Worm (Caenorhabditis elegans) whole organism, L4 larva: ENCODE results near the gene C06A1.7.

Experiments used
- F10B5.3 ChIP-seq: sonication (generic microtip); optimal IDR thresholded peaks from 2 replicates; lab custom pipeline; 2016; ENCODE audit warnings: mild to moderate bottlenecking, missing genetic modification characterization, missing compliant biosample characterization
- F26F4.8 ChIP-seq: fragments of 200-800 bp; sonication (Bioruptor generic); conservative IDR thresholded peaks from 2 replicates; pipeline ENCODE4 v1.3.6; 2022; ENCODE audit warnings: missing genetic modification characterization, missing compliant biosample characterization
- F37D6.2 ChIP-seq: sonication (generic microtip); optimal IDR thresholded peaks from 2 replicates; lab custom pipeline; 2016; ENCODE audit warnings: mild to moderate bottlenecking, missing genetic modification characterization, missing compliant biosample characterization
- R02D3.7 ChIP-seq: fragments of 150-350 bp; sonication (generic microtip); optimal IDR thresholded peaks from 3 replicates; lab custom pipeline; 2014; ENCODE audit warnings: missing biosample characterization, missing genetic modification characterization
- T20F7.1 ChIP-seq: fragments of 200-800 bp; sonication (Bioruptor generic); optimal IDR thresholded peaks from 2 replicates; lab custom pipeline; 2018; ENCODE audit warnings: mild to moderate bottlenecking, missing genetic modification characterization, missing compliant biosample characterization
- T26A8.4 ChIP-seq: fragments of 200-800 bp; sonication (Bioruptor generic); IDR thresholded peaks from 2 replicates; pipeline ENCODE4 v1.3.6; 2022; ENCODE audit warnings: missing genetic modification characterization, missing compliant biosample characterization
- Y48G9A.11 ChIP-seq: fragments of 200-800 bp; sonication (Bioruptor generic); IDR thresholded peaks from 2 replicates; pipeline ENCODE4 v1.3.6; 2022; ENCODE audit warnings: missing genetic modification reagents, missing genetic modification characterization, missing compliant biosample characterization
- Y5F2A.4 ChIP-seq: fragments of 200-800 bp; sonication (Bioruptor generic); optimal IDR thresholded peaks from 2 replicates; lab custom pipeline; 2018; ENCODE audit warnings: mild to moderate bottlenecking, missing genetic modification characterization, missing compliant biosample characterization
- Y75B8A.6 ChIP-seq: fragments of 200-800 bp; sonication (Bioruptor generic); IDR thresholded peaks from 2 replicates; pipeline ENCODE4 v1.3.6; 2022; ENCODE audit warnings: missing genetic modification reagents, missing genetic modification characterization, missing compliant biosample characterization
- aha-1 ChIP-seq: fragments of 150-350 bp; peaks from one replicate; lab custom pipeline; 2014; ENCODE audit warnings: missing biosample characterization, missing genetic modification characterization
- ama-1 ChIP-seq: fragments of 150-350 bp; optimal IDR thresholded peaks from 2 replicates; lab custom pipeline; 2014; ENCODE audit warnings: inconsistent platforms, mixed read lengths
- arid-1 ChIP-seq: fragments of 200-800 bp; sonication (Bioruptor generic); conservative IDR thresholded peaks from 2 replicates; pipeline ENCODE4 v1.3.6; 2022; ENCODE audit warnings: missing genetic modification reagents, missing genetic modification characterization, missing compliant biosample characterization
- ceh-44 ChIP-seq: fragments of 200-800 bp; sonication (Bioruptor generic); IDR thresholded peaks from 2 replicates; pipeline ENCODE4 v1.3.6; 2022; ENCODE audit warnings: missing genetic modification reagents, missing genetic modification characterization, missing compliant biosample characterization
- ceh-82 ChIP-seq: sonication (generic microtip); optimal IDR thresholded peaks from 2 replicates; lab custom pipeline; 2017; ENCODE audit warnings: missing biosample characterization, missing genetic modification characterization
- daf-16 ChIP-seq, 3 experiments: sonication (generic microtip); optimal IDR thresholded peaks; 2 replicates each; lab custom pipeline; 2016 to 2017; ENCODE audit warnings: missing genetic modification characterization in 3 of 3, missing genetic modification reagents in 3 of 3, mild to moderate bottlenecking in 2 of 3, missing compliant biosample characterization in 2 of 3, missing biosample characterization in 1 of 3, moderate library complexity in 1 of 3
- dmd-8 ChIP-seq: fragments of 200-800 bp; sonication (Bioruptor generic); IDR thresholded peaks from 2 replicates; pipeline ENCODE4 v1.3.6; 2022; ENCODE audit warnings: missing genetic modification characterization, missing compliant biosample characterization
- dmd-9 ChIP-seq: fragments of 200-800 bp; sonication (Bioruptor generic); IDR thresholded peaks from 2 replicates; pipeline ENCODE4 v1.3.6; 2022; ENCODE audit warnings: missing genetic modification reagents, missing genetic modification characterization, missing compliant biosample characterization
- dpl-1 ChIP-seq: fragments of 150-350 bp; optimal IDR thresholded peaks from 2 replicates; lab custom pipeline; 2014; ENCODE audit warnings: missing biosample characterization, missing genetic modification reagents, missing genetic modification characterization
- egl-27 ChIP-seq: sonication (generic microtip); optimal IDR thresholded peaks from 3 replicates; lab custom pipeline; 2017; ENCODE audit warnings: missing biosample characterization, missing genetic modification reagents, missing genetic modification characterization
- egl-43 ChIP-seq: fragments of 200-800 bp; sonication (Bioruptor generic); IDR thresholded peaks from 2 replicates; pipeline ENCODE4 v1.3.6; 2022; ENCODE audit warnings: missing genetic modification reagents, missing genetic modification characterization, missing compliant biosample characterization
- hlh-30 ChIP-seq: sonication (generic microtip); optimal IDR thresholded peaks from 2 replicates; lab custom pipeline; 2017; ENCODE audit warnings: antibody characterized with exemption, mild to moderate bottlenecking, missing genetic modification characterization, missing compliant biosample characterization; ENCODE audit not compliant: insufficient read depth
- lim-7 ChIP-seq: fragments of 200-800 bp; sonication (Bioruptor generic); IDR thresholded peaks from 2 replicates; pipeline ENCODE4 v1.3.6; 2022; ENCODE audit warnings: missing genetic modification characterization, missing compliant biosample characterization
- lin-1 ChIP-seq: fragments of 200-800 bp; sonication (Bioruptor generic); IDR thresholded peaks from 2 replicates; pipeline ENCODE4 v1.3.6; 2022; ENCODE audit warnings: missing genetic modification reagents, missing genetic modification characterization, missing compliant biosample characterization
- lin-13 ChIP-seq: fragments of 150-350 bp; optimal IDR thresholded peaks from 2 replicates; lab custom pipeline; 2014; ENCODE audit warnings: missing biosample characterization, missing genetic modification reagents, missing genetic modification characterization
- lsy-2 ChIP-seq, 2 experiments: fragments of 150-350 bp in 1 of 2; sonication (generic microtip) in 1 of 2; optimal IDR thresholded peaks; 2 replicates each; lab custom pipeline; 2014 to 2017; ENCODE audit warnings: missing biosample characterization in 2 of 2, missing genetic modification characterization in 2 of 2
- madf-5 ChIP-seq, 2 experiments: fragments of 200-800 bp; sonication (Bioruptor generic); IDR thresholded peaks; 2 replicates each; pipeline ENCODE4 v1.3.6; 2022; ENCODE audit warnings: missing compliant biosample characterization in 2 of 2, missing genetic modification characterization in 2 of 2
- mdt-29 ChIP-seq: fragments of 200-800 bp; sonication (Bioruptor generic); IDR thresholded peaks from 2 replicates; pipeline ENCODE4 v1.3.6; 2022; ENCODE audit warnings: missing genetic modification reagents, missing genetic modification characterization, missing compliant biosample characterization
- mep-1 ChIP-seq: fragments of 150-350 bp; sonication (generic microtip); optimal IDR thresholded peaks from 3 replicates; lab custom pipeline; 2014; ENCODE audit warnings: missing biosample characterization, missing genetic modification characterization
- mes-2 ChIP-seq: sonication (generic microtip); optimal IDR thresholded peaks from 2 replicates; lab custom pipeline; 2016; ENCODE audit warnings: missing genotype, mild to moderate bottlenecking, missing genetic modification characterization, missing compliant biosample characterization; ENCODE audit not compliant: poor library complexity, severe bottlenecking
- mxl-3 ChIP-seq: fragments of 200-800 bp; sonication (Bioruptor generic); optimal IDR thresholded peaks from 2 replicates; lab custom pipeline; 2018; ENCODE audit warnings: mild to moderate bottlenecking, missing genetic modification characterization, missing compliant biosample characterization
- nhr-10 ChIP-seq: fragments of 150-350 bp; optimal IDR thresholded peaks from 2 replicates; lab custom pipeline; 2014; ENCODE audit warnings: missing biosample characterization, missing genetic modification characterization
- nhr-11 ChIP-seq: fragments of 150-350 bp; optimal IDR thresholded peaks from 2 replicates; lab custom pipeline; 2014; ENCODE audit warnings: missing biosample characterization, missing genetic modification characterization
- nhr-111 ChIP-seq: fragments of 200-800 bp; sonication (Bioruptor generic); optimal IDR thresholded peaks from 2 replicates; lab custom pipeline; 2018; ENCODE audit warnings: mild to moderate bottlenecking, missing genetic modification characterization, missing compliant biosample characterization
- nhr-25 ChIP-seq: sonication (generic microtip); optimal IDR thresholded peaks from 2 replicates; lab custom pipeline; 2017; ENCODE audit warnings: missing genetic modification characterization, mild to moderate bottlenecking, missing compliant biosample characterization, antibody characterized with exemption, moderate library complexity, borderline replicate concordance; ENCODE audit not compliant: insufficient read depth
- nhr-77 ChIP-seq: fragments of 150-350 bp; optimal IDR thresholded peaks from 2 replicates; lab custom pipeline; 2014; ENCODE audit warnings: missing biosample characterization, missing genetic modification characterization
- php-3 ChIP-seq: fragments of 200-800 bp; sonication (Bioruptor generic); IDR thresholded peaks from 2 replicates; pipeline ENCODE4 v1.3.6; 2022; ENCODE audit warnings: missing genetic modification reagents, missing genetic modification characterization, missing compliant biosample characterization
- saeg-2 ChIP-seq: fragments of 200-800 bp; sonication (Bioruptor generic); IDR thresholded peaks from 2 replicates; pipeline ENCODE4 v1.3.6; 2022; ENCODE audit warnings: missing genetic modification reagents, missing genetic modification characterization, missing compliant biosample characterization
- set-16 ChIP-seq: fragments of 200-800 bp; sonication (Bioruptor generic); IDR thresholded peaks from 2 replicates; pipeline ENCODE4 v1.3.6; 2022; ENCODE audit warnings: missing genetic modification reagents, missing genetic modification characterization, missing compliant biosample characterization
- snpc-1.2 ChIP-seq: fragments of 200-800 bp; sonication (Bioruptor generic); IDR thresholded peaks from 2 replicates; pipeline ENCODE4 v1.3.6; 2022; ENCODE audit warnings: missing genetic modification reagents, missing genetic modification characterization, missing compliant biosample characterization
- spr-3 ChIP-seq: fragments of 200-800 bp; sonication (Bioruptor generic); optimal IDR thresholded peaks from 2 replicates; lab custom pipeline; 2018; ENCODE audit warnings: mild to moderate bottlenecking, missing genetic modification characterization, missing compliant biosample characterization
- tra-1 ChIP-seq: fragments of 200-800 bp; sonication (Bioruptor generic); IDR thresholded peaks from 2 replicates; pipeline ENCODE4 v1.3.6; 2022; ENCODE audit warnings: missing genetic modification reagents, missing genetic modification characterization, missing compliant biosample characterization
- unc-62 ChIP-seq, 3 experiments: fragments of 150-350 bp in 1 of 3; sonication (generic microtip); optimal IDR thresholded peaks in 2 of 3; peaks in 1 of 3; 1 replicate in 1 of 3; 2 replicates in 2 of 3; lab custom pipeline; 2014 to 2017; ENCODE audit warnings: missing biosample characterization in 3 of 3, missing genetic modification characterization in 3 of 3, missing genetic modification reagents in 3 of 3, missing genotype in 1 of 3
- vab-7 ChIP-seq: fragments of 200-800 bp; sonication (Bioruptor generic); IDR thresholded peaks from 2 replicates; pipeline ENCODE4 v1.3.6; 2022; ENCODE audit warnings: missing genetic modification reagents, missing genetic modification characterization, missing compliant biosample characterization
- zag-1 ChIP-seq: fragments of 150-350 bp; optimal IDR thresholded peaks from 2 replicates; lab custom pipeline; 2014; ENCODE audit warnings: missing biosample characterization, missing genetic modification characterization
- zfp-3 ChIP-seq: fragments of 200-800 bp; sonication (Bioruptor generic); conservative IDR thresholded peaks from 2 replicates; pipeline ENCODE4 v1.3.6; 2022; ENCODE audit warnings: missing genetic modification reagents, missing genetic modification characterization, missing compliant biosample characterization
- ztf-7 ChIP-seq: fragments of 150-350 bp; optimal IDR thresholded peaks from 2 replicates; lab custom pipeline; 2014; ENCODE audit warnings: missing biosample characterization, missing genetic modification characterization

Gene C06A1.7

DNA sequence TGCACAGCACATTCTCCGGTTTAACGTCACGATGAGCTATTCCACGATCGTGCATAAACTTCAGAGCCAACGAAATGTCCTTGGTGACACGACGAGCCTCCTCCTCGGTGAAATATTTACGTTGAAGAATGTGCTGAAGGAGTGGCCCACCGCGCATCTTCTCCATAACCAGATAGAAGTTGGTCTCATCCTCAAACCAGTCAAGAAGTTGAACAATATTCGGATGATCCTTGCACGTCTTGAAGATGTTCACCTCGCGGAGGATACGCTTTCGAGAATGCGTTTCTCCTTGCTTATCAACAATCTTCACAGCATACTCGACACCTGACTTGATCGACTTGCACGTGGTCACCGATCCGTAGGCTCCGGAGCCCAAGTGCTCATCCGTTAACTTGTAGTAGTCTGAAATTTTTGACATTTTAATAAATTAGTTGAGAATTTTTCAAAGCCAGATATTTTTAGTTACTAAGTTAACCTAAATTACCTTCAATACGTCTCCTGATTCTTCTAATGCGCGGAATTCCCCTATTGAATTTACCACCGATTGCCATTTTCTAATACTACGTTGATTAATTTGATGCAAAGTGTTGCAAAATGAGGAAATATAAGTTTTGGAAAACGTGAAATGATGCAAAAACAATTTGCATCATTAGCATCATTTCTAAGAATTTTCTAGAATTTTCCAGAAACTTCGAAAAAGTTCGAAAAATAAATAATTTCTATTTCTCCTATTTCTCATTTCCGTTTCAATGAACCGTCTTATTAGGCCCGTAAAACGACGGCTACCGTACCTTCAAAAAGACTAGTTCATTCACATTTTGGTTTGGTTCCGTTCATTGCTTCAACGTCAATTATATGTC, 18.5 kb upstream of the C06A1.7 start:
- TF ChIP-seq tra-1 (GFP tag; lab: Robert Waterston, UW): peak; percentile 41; the same call in 1 of the 2 replicates
- TF ChIP-seq nhr-77 (tag; lab: Kevin White, UChicago): no peak
- no peak for TF ChIP-seq R02D3.7 (tag; lab: Kevin White, UChicago)
- TF ChIP-seq ztf-7: peak; percentile 4
- TF ChIP-seq dmd-9 (GFP tag; lab: Robert Waterston, UW): peak; percentile 42; the same call in 1 of the 2 replicates
- TF ChIP-seq F26F4.8 (GFP tag; lab: Robert Waterston, UW): no peak
- TF ChIP-seq aha-1: peak; percentile 98
- TF ChIP-seq hlh-30: peak; percentile 37
- peak; percentile 54; the same call in 1 of the 2 replicates for TF ChIP-seq T26A8.4 (GFP tag; lab: Robert Waterston, UW)
- TF ChIP-seq mdt-29 (GFP tag; lab: Robert Waterston, UW): peak; percentile 29; the same call in 1 of the 2 replicates
- TF ChIP-seq zag-1 (tag; lab: Kevin White, UChicago): no peak
- peak; percentile 21; the same call in 1 of the 2 replicates for TF ChIP-seq lim-7 (GFP tag; lab: Robert Waterston, UW)
- peak; percentile 37; the same call in 1 of the 2 replicates for TF ChIP-seq Y75B8A.6 (GFP tag; lab: Robert Waterston, UW)
- TF ChIP-seq egl-43: peak; percentile 62; the same call in 1 of the 2 replicates
- TF ChIP-seq Y5F2A.4 (GFP tag; lab: Kevin White, UChicago): no peak
- peak; percentile 26 for TF ChIP-seq mes-2 (tag; lab: Kevin White, UChicago)
- peak; percentile 25; the same call in 1 of the 2 replicates for TF ChIP-seq Y48G9A.11 (GFP tag; lab: Robert Waterston, UW)
- TF ChIP-seq snpc-1.2: peak; percentile 63; the same call in 1 of the 2 replicates
- TF ChIP-seq ama-1 (lab: Kevin White, UChicago): peak; percentile 28
- 0 out of 2 replicates have a peak, but pooled peaks have one; percentile 18 for TF ChIP-seq lin-1 (GFP tag; lab: Robert Waterston, UW)
- TF ChIP-seq zfp-3 (GFP tag; lab: Robert Waterston, UW): peak; percentile 8
- peak; percentile 46 for TF ChIP-seq nhr-11 (tag; lab: Kevin White, UChicago)
- TF ChIP-seq dmd-8: peak; percentile 10; the same call in 1 of the 2 replicates
- TF ChIP-seq mxl-3 (GFP tag; lab: Kevin White, UChicago): peak; percentile 3
- peak; percentile 35; the same call in 1 of the 2 replicates for TF ChIP-seq php-3 (GFP tag; lab: Robert Waterston, UW)
- 0 out of 4 replicates have a peak, but pooled peaks of 1 of the 2 experiments have one; percentile 15 for TF ChIP-seq madf-5 (GFP tag; IDR thresholded peaks at IDR 0.05; lab: Robert Waterston, UW)
- TF ChIP-seq ceh-44 (GFP tag; lab: Robert Waterston, UW): no peak
- no peak for TF ChIP-seq nhr-10 (tag; lab: Kevin White, UChicago)

DNA sequence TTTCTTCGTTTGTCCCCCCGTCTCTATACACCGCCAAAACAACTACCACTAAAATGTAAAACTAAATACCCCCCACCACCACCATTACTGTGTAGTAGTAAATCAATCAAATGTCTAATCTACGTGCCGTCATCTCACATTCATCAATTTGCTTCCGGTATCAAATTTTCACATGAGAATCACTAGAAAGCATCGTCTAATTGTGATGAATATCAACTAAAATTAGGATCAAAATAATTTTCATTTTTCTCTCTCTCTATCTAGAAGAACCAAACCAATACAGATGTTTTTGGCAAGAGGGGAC, 18.0 kb upstream of the C06A1.7 start:
- TF ChIP-seq daf-16 (GFP tag; optimal IDR thresholded peaks at IDR 0.05; lab: Kevin White, UChicago) (no peak), daf-16 (tag; optimal IDR thresholded peaks at IDR 0.05; lab: Kevin White, UChicago) (no peak), nhr-77 (tag; lab: Kevin White, UChicago) (peak; percentile 22), lin-13 (GFP tag; lab: Kevin White, UChicago) (peak; percentile 21), nhr-111 (GFP tag; lab: Kevin White, UChicago) (no peak), mes-2 (tag; lab: Kevin White, UChicago) (no peak), mep-1 (tag; lab: Kevin White, UChicago) (peak; percentile 18), saeg-2 (GFP tag; lab: Robert Waterston, UW) (no peak), F37D6.2 (tag; lab: Kevin White, UChicago) (no peak), arid-1 (GFP tag; lab: Robert Waterston, UW) (no peak), lsy-2 (tag; optimal IDR thresholded peaks at IDR 0.05; lab: Kevin White, UChicago) (peak in 1 of 2 experiments; percentile 19), hlh-30 (no peak), nhr-25 (tag; lab: Kevin White, UChicago) (peak; percentile 20), T20F7.1 (GFP tag; lab: Kevin White, UChicago) (peak; percentile 39), lin-1 (GFP tag; lab: Robert Waterston, UW) (no peak), dpl-1 (no peak), ama-1 (lab: Kevin White, UChicago) (peak; percentile 57), egl-27 (no peak), F10B5.3 (no peak), vab-7 (GFP tag; lab: Robert Waterston, UW) (no peak), set-16 (GFP tag; lab: Robert Waterston, UW) (no peak), Y75B8A.6 (GFP tag; lab: Robert Waterston, UW) (no peak), spr-3 (GFP tag; lab: Kevin White, UChicago) (no peak), unc-62 (GFP tag; optimal IDR thresholded peaks at IDR 0.05 in 1 of 2; lab: Kevin White, UChicago) (peak in 1 of 2 experiments; percentile 69), unc-62 (tag; optimal IDR thresholded peaks at IDR 0.05; lab: Kevin White, UChicago) (no peak), ceh-82 (tag; lab: Kevin White, UChicago) (no peak)
